Worm (Caenorhabditis elegans): ENCODE data around the gene F44E5.15.

ce11 chrII:11790458-11790857 lies 18.0 kb downstream of the F44E5.15 start, which contains the start of gene F43G6.4:
- TF ChIP-seq ekl-4 (GFP tag; IDR thresholded peaks at IDR 0.05) = no peak
- TF ChIP-seq sea-2 (GFP tag; IDR thresholded peaks at IDR 0.05) = no peak
